Fruit fly (Drosophila melanogaster) whole organism, adult: Measurements from ENCODE around the gene REPTOR-BP.

ENCODE experiments used
- CG11617 ChIP-seq: fragments of 200-800 bp; sonication (Bioruptor generic); optimal IDR thresholded peaks from 2 replicates; lab custom pipeline; 2017; ENCODE audit warnings: mild to moderate bottlenecking, missing biosample characterization, missing genetic modification reagents, missing genetic modification characterization
- CG12768 ChIP-seq: fragments of 200-800 bp; sonication (Bioruptor generic); optimal IDR thresholded peaks from 2 replicates; lab custom pipeline; 2017; ENCODE audit warnings: missing biosample characterization, missing genetic modification characterization, mild to moderate bottlenecking, moderate library complexity, missing genetic modification reagents
- CG14711 ChIP-seq: fragments of 200-800 bp; sonication (Bioruptor generic); optimal IDR thresholded peaks from 2 replicates; lab custom pipeline; 2018; ENCODE audit warnings: missing biosample characterization, mild to moderate bottlenecking, missing genetic modification characterization, moderate library complexity
- CG1620 ChIP-seq: fragments of 200-800 bp; sonication (Bioruptor generic); optimal IDR thresholded peaks from 2 replicates; lab custom pipeline; 2016; ENCODE audit warnings: missing biosample characterization, missing genetic modification characterization
- CG33017 ChIP-seq: fragments of 200-800 bp; sonication (Bioruptor generic); optimal IDR thresholded peaks from 2 replicates; lab custom pipeline; 2018; ENCODE audit warnings: missing biosample characterization, mild to moderate bottlenecking, missing genetic modification characterization, moderate library complexity
- CG5204 ChIP-seq: fragments of 200-800 bp; sonication (Bioruptor generic); optimal IDR thresholded peaks from 2 replicates; lab custom pipeline; 2016; ENCODE audit warnings: missing biosample characterization, missing genetic modification characterization
- CG7045 ChIP-seq: fragments of 200-800 bp; sonication (Bioruptor generic); optimal IDR thresholded peaks from 2 replicates; lab custom pipeline; 2017; ENCODE audit warnings: missing biosample characterization, mild to moderate bottlenecking, missing genetic modification characterization
- CG7101 ChIP-seq: fragments of 200-800 bp; sonication (Bioruptor generic); optimal IDR thresholded peaks from 2 replicates; lab custom pipeline; 2018; ENCODE audit warnings: missing biosample characterization, mild to moderate bottlenecking, missing genetic modification characterization, moderate library complexity
- Clk ChIP-seq: fragments of 200-800 bp; sonication (Bioruptor generic); optimal IDR thresholded peaks from 2 replicates; lab custom pipeline; 2017; ENCODE audit warnings: missing biosample characterization, missing genetic modification characterization
- Crg-1 ChIP-seq: fragments of 200-800 bp; sonication (Bioruptor generic); optimal IDR thresholded peaks from 2 replicates; lab custom pipeline; 2016; ENCODE audit warnings: missing biosample characterization, missing genetic modification characterization
- Hr96 ChIP-seq: fragments of 200-800 bp; sonication (Bioruptor generic); optimal IDR thresholded peaks from 2 replicates; lab custom pipeline; 2016; ENCODE audit warnings: missing biosample characterization, missing genetic modification characterization
- Mnt ChIP-seq: fragments of 200-800 bp; sonication (Bioruptor generic); optimal IDR thresholded peaks from 2 replicates; lab custom pipeline; 2016; ENCODE audit warnings: missing biosample characterization, mild to moderate bottlenecking, missing genetic modification characterization
- bab1 ChIP-seq: fragments of 200-800 bp; sonication (Bioruptor generic); optimal IDR thresholded peaks from 3 replicates; lab custom pipeline; 2019; ENCODE audit warnings: missing biosample characterization, mild to moderate bottlenecking, missing genetic modification characterization, moderate library complexity
- cic ChIP-seq: fragments of 200-800 bp; sonication (Bioruptor generic); optimal IDR thresholded peaks from 2 replicates; lab custom pipeline; 2017; ENCODE audit warnings: missing biosample characterization, mild to moderate bottlenecking, missing genetic modification characterization, moderate library complexity
- cnc ChIP-seq, 2 experiments: fragments of >200 bp; optimal IDR thresholded peaks; 2 replicates each; lab custom pipeline; 2017
- kay ChIP-seq: fragments of 200-800 bp; sonication (Bioruptor generic); peaks from one replicate; lab custom pipeline; 2016; ENCODE audit warnings: missing biosample characterization, missing genetic modification characterization, borderline replicate concordance
- ovo ChIP-seq: fragments of 200-800 bp; sonication (Bioruptor generic); optimal IDR thresholded peaks from 2 replicates; lab custom pipeline; 2016; ENCODE audit warnings: missing biosample characterization, missing genetic modification characterization
- pad ChIP-seq: fragments of 200-800 bp; sonication (Bioruptor generic); optimal IDR thresholded peaks from 3 replicates; lab custom pipeline; 2017; ENCODE audit warnings: missing biosample characterization, missing genetic modification characterization, mild to moderate bottlenecking, moderate library complexity, missing genetic modification reagents
- tj ChIP-seq: fragments of 200-800 bp; sonication (Bioruptor generic); optimal IDR thresholded peaks from 3 replicates; lab custom pipeline; 2017; ENCODE audit warnings: missing biosample characterization, mild to moderate bottlenecking, missing genetic modification characterization, moderate library complexity
- toe ChIP-seq: fragments of 200-800 bp; sonication (Bioruptor generic); optimal IDR thresholded peaks from 2 replicates; lab custom pipeline; 2016; ENCODE audit warnings: missing biosample characterization, missing genetic modification characterization

REPTOR-BP gene

dm6 chr2L:10237725-10238446 is 26.0 kb upstream of the REPTOR-BP start, which contains the start of gene mthl15:
mthl15 (minus strand) TSS chr2L:10238317.
- TF ChIP-seq Hr96 (no peak), CG7045 (GFP tag; lab: Kevin White, UChicago) (no peak), cnc (optimal IDR thresholded peaks at IDR 0.05; lab: Kevin White, UChicago) (no peak), CG12768 (GFP tag; lab: Kevin White, UChicago) (peak; percentile 35), toe (GFP tag; lab: Kevin White, UChicago) (no peak), Mnt (GFP tag; lab: Kevin White, UChicago) (no peak), CG14711 (tag; lab: Kevin White, UChicago) (no peak), ovo (GFP tag; lab: Kevin White, UChicago) (no peak), CG5204 (no peak), CG7101 (tag; lab: Kevin White, UChicago) (no peak), CG33017 (tag; lab: Kevin White, UChicago) (no peak), tj (GFP tag; lab: Kevin White, UChicago) (no peak), kay (no peak), CG11617 (GFP tag; lab: Kevin White, UChicago) (no peak), bab1 (no peak), pad (GFP tag; lab: Kevin White, UChicago) (peak; percentile 80), cic (GFP tag; lab: Kevin White, UChicago) (peak; percentile 72)

- peak; percentile 70 for TF ChIP-seq kay
- peak; percentile 30 for TF ChIP-seq tj (GFP tag; lab: Kevin White, UChicago)
- no peak for TF ChIP-seq cnc (optimal IDR thresholded peaks at IDR 0.05; lab: Kevin White, UChicago)
- TF ChIP-seq CG14711 (tag; lab: Kevin White, UChicago), result no peak
- TF ChIP-seq toe (GFP tag; lab: Kevin White, UChicago), result no peak
Observed at dm6 chr2L:10238726-10239652, 24.9 kb upstream of the REPTOR-BP start, which contains the start of gene me31B. me31B (plus strand) TSS chr2L:10239341.

dm6 chr2L:10246785-10247190 is 17.1 kb upstream of the REPTOR-BP start, which contains the start of gene chico:
chico (minus strand) TSS chr2L:10247078.
- TF ChIP-seq Hr96 (no peak), Crg-1 (GFP tag; lab: Kevin White, UChicago) (no peak), toe (GFP tag; lab: Kevin White, UChicago) (no peak), pad (GFP tag; lab: Kevin White, UChicago) (no peak), CG5204 (no peak), CG7045 (GFP tag; lab: Kevin White, UChicago) (no peak), cic (GFP tag; lab: Kevin White, UChicago) (peak; percentile 66), kay (no peak), ovo (GFP tag; lab: Kevin White, UChicago) (peak; percentile 27), tj (GFP tag; lab: Kevin White, UChicago) (peak; percentile 14), CG14711 (tag; lab: Kevin White, UChicago) (peak; percentile 32), CG11617 (GFP tag; lab: Kevin White, UChicago) (no peak), CG12768 (GFP tag; lab: Kevin White, UChicago) (no peak), CG1620 (GFP tag; lab: Kevin White, UChicago) (peak; percentile 22), cnc (optimal IDR thresholded peaks at IDR 0.05; lab: Kevin White, UChicago) (no peak), Mnt (GFP tag; lab: Kevin White, UChicago) (peak; percentile 94), CG33017 (tag; lab: Kevin White, UChicago) (no peak), CG7101 (tag; lab: Kevin White, UChicago) (no peak), bab1 (peak; percentile 44), Clk (no peak)

dm6 chr2L:10249655-10250202 is 14.2 kb upstream of the REPTOR-BP start:
- TF ChIP-seq bab1, result no peak
- no peak for TF ChIP-seq Hr96
- no peak for TF ChIP-seq toe (GFP tag; lab: Kevin White, UChicago)
- TF ChIP-seq CG7045 (GFP tag; lab: Kevin White, UChicago), result peak; percentile 7
- no peak for TF ChIP-seq CG5204
- no peak for TF ChIP-seq cnc (optimal IDR thresholded peaks at IDR 0.05; lab: Kevin White, UChicago)
- peak; percentile 28 for TF ChIP-seq kay
- TF ChIP-seq ovo (GFP tag; lab: Kevin White, UChicago), result no peak
- no peak for TF ChIP-seq CG14711 (tag; lab: Kevin White, UChicago)
- TF ChIP-seq Crg-1 (GFP tag; lab: Kevin White, UChicago), result peak; percentile 41
- peak; percentile 6 for TF ChIP-seq CG7101 (tag; lab: Kevin White, UChicago)
- TF ChIP-seq CG12768 (GFP tag; lab: Kevin White, UChicago), result no peak
- TF ChIP-seq CG11617 (GFP tag; lab: Kevin White, UChicago), result no peak
- TF ChIP-seq Clk, result no peak
- no peak for TF ChIP-seq pad (GFP tag; lab: Kevin White, UChicago)
- peak; percentile 22 for TF ChIP-seq Mnt (GFP tag; lab: Kevin White, UChicago)
- no peak for TF ChIP-seq CG33017 (tag; lab: Kevin White, UChicago)
- no peak for TF ChIP-seq tj (GFP tag; lab: Kevin White, UChicago)
- TF ChIP-seq cic (GFP tag; lab: Kevin White, UChicago), result peak; percentile 60
- no peak for TF ChIP-seq CG1620 (GFP tag; lab: Kevin White, UChicago)

- TF ChIP-seq CG11617 (GFP tag; lab: Kevin White, UChicago) (no peak), CG14711 (tag; lab: Kevin White, UChicago) (peak; percentile 25), Mnt (GFP tag; lab: Kevin White, UChicago) (peak; percentile 30), Crg-1 (GFP tag; lab: Kevin White, UChicago) (no peak), CG7045 (GFP tag; lab: Kevin White, UChicago) (no peak), toe (GFP tag; lab: Kevin White, UChicago) (no peak), CG33017 (tag; lab: Kevin White, UChicago) (no peak), kay (peak; percentile 98), bab1 (peak; percentile 51), cic (GFP tag; lab: Kevin White, UChicago) (peak; percentile 38)
Observed at dm6 chr2L:10250441-10250847, 13.5 kb upstream of the REPTOR-BP start, which contains the start of the genes bsk and CG31717. bsk (minus strand) TSS chr2L:10250501. CG31717 (plus strand) TSS chr2L:10250737.
